Worm (Caenorhabditis elegans) whole organism, young adult: ENCODE data around the gene slcr-46.2.
A peak's percentile ranks its signal among the peaks of the same experiment; 100 is the strongest.

Source experiments
- B0035.1 ChIP-seq: sonication (generic microtip); optimal IDR thresholded peaks from 2 replicates; lab custom pipeline; 2016; ENCODE audit warnings: missing genetic modification characterization, mild to moderate bottlenecking, missing compliant biosample characterization, missing genotype, missing genetic modification reagents
- B0261.1 ChIP-seq: sonication (generic microtip); optimal IDR thresholded peaks from 2 replicates; lab custom pipeline; 2016; ENCODE audit warnings: mild to moderate bottlenecking, missing genetic modification characterization, moderate library complexity, missing compliant biosample characterization
- C06A6.2 ChIP-seq: fragments of 200-800 bp; sonication (Bioruptor generic); conservative IDR thresholded peaks from 2 replicates; pipeline ENCODE4 v1.3.6; 2022; ENCODE audit warnings: missing genetic modification characterization, missing compliant biosample characterization
- C17E4.6 ChIP-seq: fragments of 200-800 bp; sonication (Bioruptor generic); IDR thresholded peaks from 2 replicates; pipeline ENCODE4 v1.3.6; 2022; ENCODE audit warnings: missing genetic modification reagents, missing genetic modification characterization, missing compliant biosample characterization
- F10E7.11 ChIP-seq: sonication (generic microtip); optimal IDR thresholded peaks from 2 replicates; lab custom pipeline; 2017; ENCODE audit warnings: mild to moderate bottlenecking, missing genetic modification characterization, moderate library complexity, missing compliant biosample characterization
- F57A8.1 ChIP-seq: fragments of 200-800 bp; sonication (Bioruptor generic); optimal IDR thresholded peaks from 2 replicates; lab custom pipeline; 2018; ENCODE audit warnings: mild to moderate bottlenecking, missing genetic modification characterization, moderate library complexity, missing compliant biosample characterization
- F57C9.4 ChIP-seq: sonication (generic microtip); optimal IDR thresholded peaks from 2 replicates; lab custom pipeline; 2017; ENCODE audit warnings: mild to moderate bottlenecking, missing genetic modification characterization, missing compliant biosample characterization
- T07F8.4 ChIP-seq: sonication (generic microtip); optimal IDR thresholded peaks from 2 replicates; lab custom pipeline; 2016; ENCODE audit warnings: mild to moderate bottlenecking, missing genetic modification characterization, moderate library complexity, missing compliant biosample characterization
- Y53G8AR.9 ChIP-seq: fragments of 200-800 bp; sonication (Bioruptor generic); conservative IDR thresholded peaks from 2 replicates; pipeline ENCODE4 v1.3.6; 2022; ENCODE audit warnings: missing genetic modification reagents, missing genetic modification characterization, missing compliant biosample characterization
- akir-1 ChIP-seq: fragments of 200-800 bp; sonication (Bioruptor generic); optimal IDR thresholded peaks from 2 replicates; lab custom pipeline; 2018; ENCODE audit warnings: mild to moderate bottlenecking, missing genetic modification characterization, moderate library complexity, missing compliant biosample characterization
- attf-6 ChIP-seq: fragments of 200-800 bp; sonication (Bioruptor generic); IDR thresholded peaks from 2 replicates; pipeline ENCODE4 v1.3.6; 2022; ENCODE audit warnings: missing genetic modification reagents, missing genetic modification characterization, missing compliant biosample characterization
- bed-2 ChIP-seq: fragments of 200-800 bp; sonication (Bioruptor generic); IDR thresholded peaks from 2 replicates; pipeline ENCODE4 v1.3.6; 2022; ENCODE audit warnings: missing genetic modification reagents, missing genetic modification characterization, missing compliant biosample characterization
- cebp-1 ChIP-seq, 2 experiments: fragments of 200-800 bp in 1 of 2; sonication (Bioruptor generic) in 1 of 2; sonication (generic microtip) in 1 of 2; IDR thresholded peaks in 1 of 2; optimal IDR thresholded peaks in 1 of 2; 2 replicates each; pipeline versions ENCODE4 v1.3.6 to Lab custom; 2017 to 2022; ENCODE audit warnings: missing compliant biosample characterization in 2 of 2, missing genetic modification characterization in 2 of 2, mild to moderate bottlenecking in 1 of 2, missing genetic modification reagents in 1 of 2, moderate library complexity in 1 of 2
- ceh-40 ChIP-seq: fragments of 200-800 bp; sonication (Bioruptor generic); IDR thresholded peaks from 2 replicates; pipeline ENCODE4 v1.3.6; 2022; ENCODE audit warnings: missing genetic modification characterization, missing compliant biosample characterization
- ceh-58 ChIP-seq: fragments of 200-800 bp; sonication (Bioruptor generic); IDR thresholded peaks from 2 replicates; pipeline ENCODE4 v1.3.6; 2022; ENCODE audit warnings: missing genetic modification characterization, missing compliant biosample characterization
- die-1 ChIP-seq: sonication (generic microtip); optimal IDR thresholded peaks from 2 replicates; lab custom pipeline; 2016; ENCODE audit warnings: missing genotype, mild to moderate bottlenecking, missing genetic modification characterization, missing compliant biosample characterization
- dox-1 ChIP-seq: fragments of 200-800 bp; sonication (Bioruptor generic); IDR thresholded peaks from 2 replicates; pipeline ENCODE4 v1.3.6; 2022; ENCODE audit warnings: missing genetic modification reagents, missing genetic modification characterization, missing compliant biosample characterization
- dpff-1 ChIP-seq: sonication (generic microtip); optimal IDR thresholded peaks from 2 replicates; lab custom pipeline; 2017; ENCODE audit warnings: mild to moderate bottlenecking, missing genetic modification characterization, missing compliant biosample characterization
- efl-1 ChIP-seq: fragments of 150-350 bp; optimal IDR thresholded peaks from 2 replicates; lab custom pipeline; 2014; ENCODE audit warnings: missing biosample characterization, missing genetic modification reagents, missing genetic modification characterization
- egrh-3 ChIP-seq: fragments of 200-800 bp; sonication (Bioruptor generic); IDR thresholded peaks from 2 replicates; pipeline ENCODE4 v1.3.6; 2022; ENCODE audit warnings: missing genetic modification reagents, missing genetic modification characterization, missing compliant biosample characterization
- fkh-3 ChIP-seq: sonication (generic microtip); optimal IDR thresholded peaks from 2 replicates; lab custom pipeline; 2016; ENCODE audit warnings: mild to moderate bottlenecking, missing genetic modification characterization, missing compliant biosample characterization
- lsy-27 ChIP-seq: sonication (generic microtip); optimal IDR thresholded peaks from 2 replicates; lab custom pipeline; 2017; ENCODE audit warnings: missing genetic modification characterization, mild to moderate bottlenecking, missing compliant biosample characterization, antibody characterized with exemption, missing genotype, borderline replicate concordance; ENCODE audit not compliant: insufficient read depth
- madf-10 ChIP-seq: sonication (generic microtip); optimal IDR thresholded peaks from 2 replicates; lab custom pipeline; 2016; ENCODE audit warnings: mild to moderate bottlenecking, missing genetic modification characterization, missing compliant biosample characterization
- nfyb-1 ChIP-seq: fragments of 200-800 bp; sonication (Bioruptor generic); IDR thresholded peaks from 2 replicates; pipeline ENCODE4 v1.3.6; 2022; ENCODE audit warnings: missing genetic modification reagents, missing genetic modification characterization, missing compliant biosample characterization
- nhr-120 ChIP-seq: fragments of 200-800 bp; sonication (Bioruptor generic); IDR thresholded peaks from 2 replicates; pipeline ENCODE4 v1.3.6; 2022; ENCODE audit warnings: missing genetic modification characterization, missing compliant biosample characterization
- nhr-179 ChIP-seq: sonication (generic microtip); optimal IDR thresholded peaks from 2 replicates; lab custom pipeline; 2016; ENCODE audit warnings: mild to moderate bottlenecking, missing genetic modification characterization, missing compliant biosample characterization
- nhr-80 ChIP-seq: sonication (generic microtip); optimal IDR thresholded peaks from 2 replicates; lab custom pipeline; 2016; ENCODE audit warnings: missing genetic modification characterization, missing compliant biosample characterization
- pbrm-1 ChIP-seq: fragments of 200-800 bp; sonication (Bioruptor generic); IDR thresholded peaks from 2 replicates; pipeline ENCODE4 v1.3.6; 2022; ENCODE audit warnings: missing genetic modification reagents, missing genetic modification characterization, missing compliant biosample characterization
- pha-4 ChIP-seq: fragments of 150-350 bp; sonication (generic microtip); optimal IDR thresholded peaks from 2 replicates; lab custom pipeline; 2014; ENCODE audit warnings: missing biosample characterization, missing genetic modification reagents, missing genetic modification characterization
- rcor-1 ChIP-seq: fragments of 200-800 bp; sonication (Bioruptor generic); IDR thresholded peaks from 2 replicates; pipeline ENCODE4 v1.3.6; 2022; ENCODE audit warnings: missing genetic modification reagents, missing genetic modification characterization, missing compliant biosample characterization
- rpc-1 ChIP-seq, 2 experiments: fragments of 150-350 bp in 1 of 2; sonication (generic microtip) in 1 of 2; optimal IDR thresholded peaks; 2 replicates each; lab custom pipeline; 2014 to 2018; ENCODE audit warnings: missing biosample characterization in 1 of 2, missing genetic modification characterization in 1 of 2, missing genetic modification reagents in 1 of 2, missing genotype in 1 of 2
- snpc-1.1 ChIP-seq: sonication (generic microtip); optimal IDR thresholded peaks from 2 replicates; lab custom pipeline; 2017; ENCODE audit warnings: missing genetic modification characterization, mild to moderate bottlenecking, missing compliant biosample characterization, antibody characterized with exemption, moderate library complexity, missing genotype, missing genetic modification reagents; ENCODE audit not compliant: insufficient read depth
- snpc-1.3 ChIP-seq: sonication (generic microtip); optimal IDR thresholded peaks from 2 replicates; lab custom pipeline; 2017; ENCODE audit warnings: missing genetic modification characterization, mild to moderate bottlenecking, missing compliant biosample characterization, antibody characterized with exemption, moderate library complexity, missing genotype, missing genetic modification reagents; ENCODE audit not compliant: insufficient read depth
- snpc-3.4 ChIP-seq: sonication (generic microtip); optimal IDR thresholded peaks from 2 replicates; lab custom pipeline; 2017; ENCODE audit warnings: missing genetic modification characterization, mild to moderate bottlenecking, missing compliant biosample characterization, antibody characterized with exemption, moderate library complexity, missing genotype, missing genetic modification reagents
- sptf-2 ChIP-seq: fragments of 200-800 bp; sonication (Bioruptor generic); optimal IDR thresholded peaks from 2 replicates; lab custom pipeline; 2018; ENCODE audit warnings: mild to moderate bottlenecking, missing genetic modification characterization, missing compliant biosample characterization
- tbx-9 ChIP-seq: sonication (generic microtip); optimal IDR thresholded peaks from 2 replicates; lab custom pipeline; 2016; ENCODE audit warnings: borderline replicate concordance, missing genetic modification characterization, inconsistent platforms, missing compliant biosample characterization
- tlf-1 ChIP-seq: fragments of 200-800 bp; sonication (Bioruptor generic); optimal IDR thresholded peaks from 2 replicates; lab custom pipeline; 2018; ENCODE audit warnings: mild to moderate bottlenecking, missing genetic modification characterization, missing compliant biosample characterization
- unc-130 ChIP-seq: sonication (generic microtip); optimal IDR thresholded peaks from 2 replicates; lab custom pipeline; 2016; ENCODE audit warnings: missing genetic modification reagents, missing genetic modification characterization, missing compliant biosample characterization
- unc-62 ChIP-seq: fragments of 150-350 bp; optimal IDR thresholded peaks from 2 replicates; lab custom pipeline; 2014; ENCODE audit warnings: missing biosample characterization, missing genetic modification reagents, missing genetic modification characterization
- zim-3 ChIP-seq: sonication (generic microtip); optimal IDR thresholded peaks from 2 replicates; lab custom pipeline; 2017; ENCODE audit warnings: mild to moderate bottlenecking, missing genetic modification characterization, moderate library complexity, missing compliant biosample characterization
- ztf-18 ChIP-seq: sonication (generic microtip); optimal IDR thresholded peaks from 2 replicates; lab custom pipeline; 2016; ENCODE audit warnings: missing genotype, mild to moderate bottlenecking, missing genetic modification characterization, missing compliant biosample characterization
- ztf-26 ChIP-seq: sonication (generic microtip); optimal IDR thresholded peaks from 2 replicates; lab custom pipeline; 2017; ENCODE audit warnings: missing genetic modification characterization, missing compliant biosample characterization

The slcr-46.2 gene

ce11 chrV:19432972-19433371, 43.0 kb upstream of the slcr-46.2 start, which contains the start of gene C25F9.11:
Gene C25F9.11, minus strand, starts transcription at chrV:19433072.
- TF ChIP-seq F57C9.4 (no peak), nhr-120 (GFP tag; lab: Robert Waterston, UW) (no peak), T07F8.4 (tag; lab: Kevin White, UChicago) (no peak), bed-2 (GFP tag; lab: Robert Waterston, UW) (no peak), egrh-3 (GFP tag; lab: Robert Waterston, UW) (no peak), C17E4.6 (GFP tag; lab: Robert Waterston, UW) (no peak), B0035.1 (no peak), ceh-58 (GFP tag; lab: Robert Waterston, UW) (no peak), ceh-40 (no peak), tlf-1 (GFP tag; lab: Kevin White, UChicago) (no peak), F10E7.11 (no peak), ztf-18 (tag; lab: Kevin White, UChicago) (no peak), ztf-26 (tag; lab: Kevin White, UChicago) (no peak), nhr-179 (tag; lab: Kevin White, UChicago) (no peak), snpc-3.4 (tag; lab: Kevin White, UChicago) (no peak), unc-62 (GFP tag; lab: Kevin White, UChicago) (no peak), rcor-1 (no peak), unc-130 (no peak), lsy-27 (tag; lab: Kevin White, UChicago) (no peak)

- TF ChIP-seq cebp-1 (GFP tag; IDR thresholded peaks at IDR 0.05; lab: Robert Waterston, UW) (peak; percentile 53; the same call in 1 of the 2 replicates), cebp-1 (tag; optimal IDR thresholded peaks at IDR 0.05; lab: Kevin White, UChicago) (peak; percentile 57), efl-1 (no peak)
- TF ChIP-seq, all 124 proteins: peak for 1
Observed at ce11 chrV:19432030-19432429, 42.1 kb upstream of the slcr-46.2 start.

ce11 chrV:19431036-19431435, 41.1 kb upstream of the slcr-46.2 start, which contains the start of gene srw-85:
Gene srw-85, minus strand, starts transcription at chrV:19431136.
- TF ChIP-seq attf-6 (no peak), rpc-1 (optimal IDR thresholded peaks at IDR 0.05; lab: Kevin White, UChicago) (no peak), rpc-1 (tag; optimal IDR thresholded peaks at IDR 0.05; lab: Kevin White, UChicago) (peak; percentile 16), rcor-1 (no peak), egrh-3 (GFP tag; lab: Robert Waterston, UW) (no peak), snpc-1.3 (tag; lab: Kevin White, UChicago) (no peak)

DNA sequence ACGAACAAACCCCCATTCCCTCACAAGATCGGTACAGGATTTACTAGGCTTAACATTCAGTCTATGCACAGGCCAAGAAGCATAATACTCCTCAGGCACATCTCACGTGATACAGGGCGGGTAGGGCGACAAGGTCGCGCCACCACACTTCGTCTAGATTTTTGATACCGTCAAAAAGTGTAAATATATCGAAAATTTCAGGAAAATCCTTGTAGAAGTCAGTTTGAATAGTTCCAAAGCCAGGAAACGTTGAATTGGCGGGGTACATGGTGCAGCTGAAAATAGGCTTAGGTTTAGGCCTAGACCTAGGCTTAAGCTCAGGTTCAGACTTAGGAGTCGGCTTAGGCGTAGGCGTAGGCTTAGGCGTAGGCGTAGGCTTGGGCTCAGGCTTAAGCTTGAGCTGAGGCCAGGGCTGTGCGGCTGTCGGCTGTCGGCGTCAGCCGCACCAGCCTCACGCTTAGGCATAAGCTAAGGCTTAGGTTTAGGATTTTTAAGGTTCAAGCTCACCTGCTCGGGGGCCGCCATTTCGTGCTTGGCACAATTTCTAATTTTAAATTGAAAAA, 40.5 kb upstream of the slcr-46.2 start:
- TF ChIP-seq snpc-1.1 (no peak), die-1 (no peak), F10E7.11 (no peak), Y53G8AR.9 (no peak), rcor-1 (no peak), tbx-9 (no peak), B0261.1 (no peak), madf-10 (tag; lab: Kevin White, UChicago) (no peak), dox-1 (0 out of 2 replicates have a peak, but pooled peaks have one; percentile 39), pbrm-1 (GFP tag; lab: Robert Waterston, UW) (no peak), dpff-1 (tag; lab: Kevin White, UChicago) (no peak), nhr-80 (tag; lab: Kevin White, UChicago) (no peak), C17E4.6 (GFP tag; lab: Robert Waterston, UW) (0 out of 2 replicates have a peak, but pooled peaks have one; percentile 10), C06A6.2 (no peak), snpc-3.4 (tag; lab: Kevin White, UChicago) (no peak), pha-4 (no peak), zim-3 (tag; lab: Kevin White, UChicago) (peak; percentile 52), ztf-18 (tag; lab: Kevin White, UChicago) (no peak), F57A8.1 (GFP tag; lab: Kevin White, UChicago) (no peak), sptf-2 (GFP tag; lab: Kevin White, UChicago) (peak; percentile 23), akir-1 (GFP tag; lab: Kevin White, UChicago) (no peak), nfyb-1 (GFP tag; lab: Robert Waterston, UW) (no peak), fkh-3 (peak; percentile 24)
